Fruit fly (Drosophila melanogaster): Measurements from ENCODE around the gene CG6125.

dm6 chr3R:15356645-15357431 lies 50.0 kb downstream of the CG6125 start, which contains the start of the genes Atg4b and Hibch:
- TF ChIP-seq CG3847 (GFP tag; IDR thresholded peaks at IDR 0.05) (peak; percentile 92), Stat92E (GFP tag; optimal IDR thresholded peaks at IDR 0.05) (peak in 1 of 3 experiments; percentile 57)

Data from whole organism, embryonic.